Fruit fly (Drosophila melanogaster): Measurements from ENCODE around the gene CG5321.
A peak's percentile ranks its signal among the peaks of the same experiment; 100 is the strongest.

The CG5321 gene

DNA sequence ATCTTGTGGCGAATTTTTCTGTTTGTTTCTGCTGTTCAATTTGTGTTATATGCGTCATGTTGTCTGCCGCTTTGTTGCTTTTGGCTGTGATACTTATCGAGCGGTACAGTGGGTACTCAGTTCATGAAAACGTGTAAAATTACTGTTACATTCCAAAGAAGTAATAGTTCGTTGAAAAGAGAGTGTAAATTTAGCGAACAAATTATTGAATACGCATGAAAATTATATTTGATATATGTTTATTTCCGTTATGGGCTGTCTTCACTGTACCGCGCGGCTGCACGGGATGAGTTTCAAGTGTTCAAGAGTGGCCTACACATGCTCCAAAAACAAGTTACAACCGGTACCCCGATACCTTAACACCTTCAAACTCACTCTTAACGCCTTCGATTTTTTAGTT lies 9.7 kb downstream of the CG5321 start (continued):
- TF ChIP-seq kah (GFP tag; optimal IDR thresholded peaks at IDR 0.05) (peak; percentile 63), CG6683 (GFP tag; optimal IDR thresholded peaks at IDR 0.05) (peak; percentile 4), Elba2 (GFP tag; optimal IDR thresholded peaks at IDR 0.05) (no peak), bcd (GFP tag; optimal IDR thresholded peaks at IDR 0.05) (peak; percentile 59), CG34422 (GFP tag; IDR thresholded peaks at IDR 0.05) (peak; percentile 74), CG9797 (GFP tag; optimal IDR thresholded peaks at IDR 0.05) (no peak), Neu2 (GFP tag; optimal IDR thresholded peaks at IDR 0.05; ENCODE audit: borderline replicate concordance) (no peak), Ets97D (GFP tag; optimal IDR thresholded peaks at IDR 0.05) (peak; percentile 27), NFAT (GFP tag; IDR thresholded peaks at IDR 0.05) (no peak), HmgZ (tag; optimal IDR thresholded peaks at IDR 0.05) (peak; percentile 31), CG4730 (GFP tag; IDR thresholded peaks at IDR 0.05) (peak; percentile 54), Side (GFP tag; optimal IDR thresholded peaks at IDR 0.05) (peak; percentile 35), Hr3 (GFP tag; optimal IDR thresholded peaks at IDR 0.05) (peak; percentile 56), ci (GFP tag; IDR thresholded peaks at IDR 0.05) (peak; percentile 91), Lim3 (GFP tag; IDR thresholded peaks at IDR 0.05) (no peak), CG17829 (tag; optimal IDR thresholded peaks at IDR 0.05) (peak; percentile 73), zf30C (GFP tag; optimal IDR thresholded peaks at IDR 0.05) (no peak), chm (GFP tag; IDR thresholded peaks at IDR 0.05) (peak; percentile 61; the same call in 1 of the 2 replicates), CG10147 (GFP tag; optimal IDR thresholded peaks at IDR 0.05) (peak; percentile 47), ERR (GFP tag; optimal IDR thresholded peaks at IDR 0.05) (no peak), unpg (GFP tag; optimal IDR thresholded peaks at IDR 0.05) (peak; percentile 83), CG4328 (GFP tag; optimal IDR thresholded peaks at IDR 0.05) (peak; percentile 38), grau (tag; optimal IDR thresholded peaks at IDR 0.05) (peak; percentile 88), unc-4 (GFP tag; IDR thresholded peaks at IDR 0.05; ENCODE audit: partially characterized antibody) (no peak), Dip3 (GFP tag; optimal IDR thresholded peaks at IDR 0.05) (no peak), H2.0 (GFP tag; IDR thresholded peaks at IDR 0.05) (peak; percentile 69), CG13296 (GFP tag; optimal IDR thresholded peaks at IDR 0.05) (peak; percentile 63), usp (GFP tag; optimal IDR thresholded peaks at IDR 0.05) (no peak), CG18011 (GFP tag; optimal IDR thresholded peaks at IDR 0.05) (no peak), CG10321 (GFP tag; IDR thresholded peaks at IDR 0.05) (peak; percentile 31; the same call in 1 of the 2 replicates), CG18599 (GFP tag; optimal IDR thresholded peaks at IDR 0.05) (peak; percentile 58), CG10209 (GFP tag; optimal IDR thresholded peaks at IDR 0.05) (peak; percentile 45), croc (GFP tag; conservative IDR thresholded peaks at IDR 0.05) (peak; percentile 64; the same call in 2 of the 3 replicates), Atf3 (GFP tag; optimal IDR thresholded peaks at IDR 0.05) (peak; percentile 51), Bgb (GFP tag; IDR thresholded peaks at IDR 0.05; ENCODE audit: partially characterized antibody) (no peak), sima (GFP tag; optimal IDR thresholded peaks at IDR 0.05) (no peak), H15 (GFP tag; IDR thresholded peaks at IDR 0.05) (peak; percentile 76; the same call in 2 of the 3 replicates), CG14441 (GFP tag; IDR thresholded peaks at IDR 0.05) (peak; percentile 85), NC2β (GFP tag; optimal IDR thresholded peaks at IDR 0.05) (peak; percentile 5), lbe (GFP tag; optimal IDR thresholded peaks at IDR 0.05) (peak; percentile 24), dpn (GFP tag; optimal IDR thresholded peaks at IDR 0.05) (peak; percentile 55 to 67), jumu (GFP tag; optimal IDR thresholded peaks at IDR 0.05) (peak; percentile 58), nau (GFP tag; optimal IDR thresholded peaks at IDR 0.05) (peak; percentile 53), Asciz (GFP tag; optimal IDR thresholded peaks at IDR 0.05) (peak; percentile 54), Hand (GFP tag; optimal IDR thresholded peaks at IDR 0.05) (no peak), CG1233 (GFP tag; optimal IDR thresholded peaks at IDR 0.05) (peak; percentile 41), CG14014 (GFP tag; IDR thresholded peaks at IDR 0.05) (peak; percentile 82), gsb (GFP tag; IDR thresholded peaks at IDR 0.05) (peak; percentile 49; the same call in 1 of the 2 replicates), gce (GFP tag; IDR thresholded peaks at IDR 0.05) (peak; percentile 75; the same call in 2 of the 3 replicates), CG15073 (GFP tag; optimal IDR thresholded peaks at IDR 0.05) (no peak), CG17568 (GFP tag; optimal IDR thresholded peaks at IDR 0.05) (no peak)

All from whole organism, embryonic.